Fruit fly (Drosophila melanogaster) whole organism, embryonic: ENCODE data around the gene elgi.

ENCODE experiments used
- Blimp-1 ChIP-seq: fragments of 200-800 bp; sonication (Bioruptor generic); optimal IDR thresholded peaks from 3 replicates; lab custom pipeline; 2018; ENCODE audit warnings: missing biosample characterization, missing genetic modification characterization, mild to moderate bottlenecking, moderate library complexity, missing genetic modification reagents
- CG10274 ChIP-seq: fragments of 200-800 bp; sonication (Bioruptor generic); optimal IDR thresholded peaks from 3 replicates; lab custom pipeline; 2017; ENCODE audit warnings: missing biosample characterization, mild to moderate bottlenecking, missing genetic modification characterization
- CG10654 ChIP-seq: fragments of 200-800 bp; sonication (Bioruptor generic); optimal IDR thresholded peaks from 2 replicates; lab custom pipeline; 2016; ENCODE audit warnings: missing biosample characterization, missing genetic modification characterization
- CG11247 ChIP-seq: fragments of 200-800 bp; sonication (Bioruptor generic); IDR thresholded peaks from 2 replicates; pipeline ENCODE4 v1.3.6; 2022; ENCODE audit warnings: missing biosample characterization, missing genetic modification characterization
- CG11456 ChIP-seq: fragments of 200-800 bp; sonication (Bioruptor generic); IDR thresholded peaks from 3 replicates; pipeline ENCODE4 v1.3.6; 2022; ENCODE audit warnings: missing biosample characterization, missing genetic modification characterization
- CG12155 ChIP-seq: fragments of 200-800 bp; sonication (Bioruptor generic); optimal IDR thresholded peaks from 3 replicates; lab custom pipeline; 2016; ENCODE audit warnings: missing biosample characterization, missing genetic modification characterization
- CG12299 ChIP-seq: fragments of 200-800 bp; sonication (Bioruptor generic); optimal IDR thresholded peaks from 2 replicates; lab custom pipeline; 2018; ENCODE audit warnings: missing biosample characterization, mild to moderate bottlenecking, missing genetic modification characterization
- CG13775 ChIP-seq: fragments of 200-800 bp; sonication (Bioruptor generic); optimal IDR thresholded peaks from 3 replicates; lab custom pipeline; 2017; ENCODE audit warnings: missing biosample characterization, mild to moderate bottlenecking, missing genetic modification characterization
- CG14860 ChIP-seq: fragments of 200-800 bp; sonication (Bioruptor generic); IDR thresholded peaks from 3 replicates; pipeline ENCODE4 v1.3.6; 2022; ENCODE audit warnings: missing biosample characterization, missing genetic modification characterization; ENCODE audit not compliant: partially characterized antibody
- CG15073 ChIP-seq: fragments of 200-800 bp; sonication (Bioruptor generic); optimal IDR thresholded peaks from 2 replicates; lab custom pipeline; 2016; ENCODE audit warnings: missing biosample characterization, missing genetic modification characterization
- CG15269 ChIP-seq: fragments of 200-800 bp; sonication (Bioruptor generic); optimal IDR thresholded peaks from 2 replicates; lab custom pipeline; 2018; ENCODE audit warnings: missing biosample characterization, mild to moderate bottlenecking, missing genetic modification characterization, moderate library complexity
- CG16779 ChIP-seq: fragments of 200-800 bp; sonication (Bioruptor generic); IDR thresholded peaks from 2 replicates; pipeline ENCODE4 v1.3.6; 2022; ENCODE audit warnings: missing biosample characterization, missing genetic modification characterization
- CG2202 ChIP-seq: fragments of 200-800 bp; sonication (Bioruptor generic); optimal IDR thresholded peaks from 2 replicates; lab custom pipeline; 2018; ENCODE audit warnings: missing biosample characterization, mild to moderate bottlenecking, missing genetic modification characterization
- CG31365 ChIP-seq: fragments of 200-800 bp; sonication (Bioruptor generic); optimal IDR thresholded peaks from 2 replicates; lab custom pipeline; 2018; ENCODE audit warnings: missing biosample characterization, mild to moderate bottlenecking, missing genetic modification characterization
- CG4424 ChIP-seq: fragments of 200-800 bp; sonication (Bioruptor generic); optimal IDR thresholded peaks from 3 replicates; lab custom pipeline; 2016; ENCODE audit warnings: missing biosample characterization, missing genetic modification characterization
- CG5180 ChIP-seq: fragments of 200-800 bp; sonication (Bioruptor generic); optimal IDR thresholded peaks from 3 replicates; lab custom pipeline; 2017; ENCODE audit warnings: missing biosample characterization, missing genetic modification characterization, mild to moderate bottlenecking, moderate library complexity, missing genetic modification reagents
- CG7271 ChIP-seq: fragments of 200-800 bp; sonication (Bioruptor generic); optimal IDR thresholded peaks from 2 replicates; lab custom pipeline; 2018; ENCODE audit warnings: missing biosample characterization, mild to moderate bottlenecking, missing genetic modification characterization, moderate library complexity
- CG7963 ChIP-seq: fragments of 200-800 bp; sonication (Bioruptor generic); IDR thresholded peaks from 3 replicates; pipeline ENCODE4 v1.3.6; 2022; ENCODE audit warnings: missing biosample characterization, missing genetic modification characterization; ENCODE audit not compliant: partially characterized antibody
- CG8089 ChIP-seq: fragments of 200-800 bp; sonication (Bioruptor generic); optimal IDR thresholded peaks from 3 replicates; lab custom pipeline; 2016; ENCODE audit warnings: missing biosample characterization, missing genetic modification characterization
- CG9932 ChIP-seq: fragments of 200-800 bp; sonication (Bioruptor generic); IDR thresholded peaks from 2 replicates; pipeline ENCODE4 v1.3.6; 2022; ENCODE audit warnings: missing biosample characterization, missing genetic modification characterization
- CkIIα-i1 ChIP-seq: fragments of 200-800 bp; sonication (Bioruptor generic); IDR thresholded peaks from 2 replicates; pipeline ENCODE4 v1.3.6; 2022; ENCODE audit warnings: missing biosample characterization, missing genetic modification characterization
- Ets65A ChIP-seq: fragments of 200-800 bp; sonication (Bioruptor generic); peaks from one replicate; lab custom pipeline; 2016; ENCODE audit warnings: missing biosample characterization, missing genetic modification characterization
- Fer3 ChIP-seq: fragments of 200-800 bp; sonication (Bioruptor generic); optimal IDR thresholded peaks from 2 replicates; lab custom pipeline; 2018; ENCODE audit warnings: missing biosample characterization, mild to moderate bottlenecking, missing genetic modification characterization, moderate library complexity
- Lim3 ChIP-seq: fragments of 200-800 bp; sonication (Bioruptor generic); IDR thresholded peaks from 2 replicates; pipeline ENCODE4 v1.3.6; 2022; ENCODE audit warnings: missing biosample characterization, missing genetic modification characterization
- MTF-1 ChIP-seq: fragments of 200-800 bp; sonication (Bioruptor generic); optimal IDR thresholded peaks from 2 replicates; lab custom pipeline; 2018; ENCODE audit warnings: missing biosample characterization, mild to moderate bottlenecking, missing genetic modification characterization, borderline replicate concordance
- Meics ChIP-seq: fragments of 200-800 bp; sonication (Bioruptor generic); optimal IDR thresholded peaks from 2 replicates; lab custom pipeline; 2017; ENCODE audit warnings: missing biosample characterization, mild to moderate bottlenecking, missing genetic modification characterization
- Nf-YC ChIP-seq: fragments of 200-800 bp; optimal IDR thresholded peaks from 3 replicates; lab custom pipeline; 2019; ENCODE audit warnings: missing biosample characterization, mild to moderate bottlenecking, missing genetic modification characterization, moderate library complexity
- Oli ChIP-seq: fragments of 200-800 bp; sonication (Bioruptor generic); optimal IDR thresholded peaks from 2 replicates; lab custom pipeline; 2018; ENCODE audit warnings: missing biosample characterization, mild to moderate bottlenecking, missing genetic modification characterization, moderate library complexity
- Sox100B ChIP-seq: fragments of 200-800 bp; sonication (Bioruptor generic); optimal IDR thresholded peaks from 3 replicates; lab custom pipeline; 2018; ENCODE audit warnings: missing biosample characterization, mild to moderate bottlenecking, missing genetic modification characterization
- Sry-β ChIP-seq: fragments of 200-800 bp; sonication (Bioruptor generic); optimal IDR thresholded peaks from 2 replicates; lab custom pipeline; 2018; ENCODE audit warnings: missing biosample characterization, mild to moderate bottlenecking, missing genetic modification characterization, moderate library complexity
- Ssrp ChIP-seq: fragments of 200-800 bp; sonication (Bioruptor generic); optimal IDR thresholded peaks from 2 replicates; lab custom pipeline; 2018; ENCODE audit warnings: missing biosample characterization, mild to moderate bottlenecking, missing genetic modification characterization, moderate library complexity
- Stat92E ChIP-seq, 3 experiments: fragments of >200 bp in 2 of 3; fragments of 200-800 bp in 1 of 3; sonication (Bioruptor generic) in 1 of 3; optimal IDR thresholded peaks; 2 replicates each; lab custom pipeline; 2017 to 2019; ENCODE audit warnings: missing biosample characterization in 3 of 3, missing genetic modification characterization in 3 of 3, mild to moderate bottlenecking in 1 of 3, moderate library complexity in 1 of 3
- ab ChIP-seq: fragments of 200-800 bp; sonication (Bioruptor generic); optimal IDR thresholded peaks from 2 replicates; lab custom pipeline; 2016; ENCODE audit warnings: missing biosample characterization, missing genetic modification characterization
- bcd ChIP-seq: fragments of 200-800 bp; sonication (Bioruptor generic); optimal IDR thresholded peaks from 2 replicates; lab custom pipeline; 2017; ENCODE audit warnings: missing biosample characterization, mild to moderate bottlenecking, missing genetic modification characterization
- crp ChIP-seq, 2 experiments: fragments of 200-800 bp; sonication (Bioruptor generic); optimal IDR thresholded peaks; 2 replicates in 1 of 2; 3 replicates in 1 of 2; lab custom pipeline; 2017; ENCODE audit warnings: missing biosample characterization in 2 of 2, missing genetic modification characterization in 2 of 2, mild to moderate bottlenecking in 1 of 2, moderate library complexity in 1 of 2
- gsb ChIP-seq: fragments of 200-800 bp; sonication (Bioruptor generic); IDR thresholded peaks from 2 replicates; pipeline ENCODE4 v1.3.6; 2022; ENCODE audit warnings: missing biosample characterization, missing genetic modification characterization
- klu ChIP-seq: fragments of 200-800 bp; sonication (Bioruptor generic); IDR thresholded peaks from 2 replicates; pipeline ENCODE4 v1.3.6; 2022; ENCODE audit warnings: missing biosample characterization, missing genetic modification characterization
- kni ChIP-seq: fragments of 200-800 bp; sonication (Bioruptor generic); optimal IDR thresholded peaks from 3 replicates; lab custom pipeline; 2017; ENCODE audit warnings: mild to moderate bottlenecking, missing biosample characterization, missing genetic modification reagents, missing genetic modification characterization
- mld ChIP-seq: fragments of 200-800 bp; sonication (Bioruptor generic); IDR thresholded peaks from 3 replicates; pipeline ENCODE4 v1.3.6; 2022; ENCODE audit warnings: missing biosample characterization, missing genetic modification characterization; ENCODE audit not compliant: partially characterized antibody
- phol ChIP-seq: fragments of 200-800 bp; sonication (Bioruptor generic); optimal IDR thresholded peaks from 3 replicates; lab custom pipeline; 2018; ENCODE audit warnings: missing biosample characterization, mild to moderate bottlenecking, missing genetic modification characterization, moderate library complexity
- prd ChIP-seq, 3 experiments: fragments of >200 bp in 2 of 3; fragments of 200-800 bp in 1 of 3; sonication (Bioruptor generic) in 1 of 3; optimal IDR thresholded peaks in 2 of 3; IDR thresholded peaks in 1 of 3; 2 replicates in 2 of 3; 3 replicates in 1 of 3; pipeline versions ENCODE4 v1.3.6 to Lab custom; 2017 to 2022; ENCODE audit warnings: missing biosample characterization in 1 of 3, missing genetic modification characterization in 1 of 3
- repo ChIP-seq: fragments of 200-800 bp; sonication (Bioruptor generic); optimal IDR thresholded peaks from 2 replicates; lab custom pipeline; 2016; ENCODE audit warnings: missing biosample characterization, missing genetic modification characterization
- ro ChIP-seq: fragments of 200-800 bp; sonication (Bioruptor generic); IDR thresholded peaks from 2 replicates; pipeline ENCODE4 v1.3.6; 2022; ENCODE audit warnings: missing biosample characterization, missing genetic modification characterization
- sens ChIP-seq: fragments of 200-800 bp; sonication (Bioruptor generic); peaks from one replicate; lab custom pipeline; 2016; ENCODE audit warnings: missing biosample characterization, missing genetic modification characterization
- shn ChIP-seq: fragments of 200-800 bp; sonication (Bioruptor generic); optimal IDR thresholded peaks from 3 replicates; lab custom pipeline; 2016; ENCODE audit warnings: missing biosample characterization, missing genetic modification characterization
- slou ChIP-seq: fragments of 200-800 bp; sonication (Bioruptor generic); optimal IDR thresholded peaks from 3 replicates; lab custom pipeline; 2016; ENCODE audit warnings: missing biosample characterization, missing genetic modification characterization
- stc ChIP-seq: fragments of 200-800 bp; sonication (Bioruptor generic); IDR thresholded peaks from 2 replicates; pipeline ENCODE4 v1.3.6; 2022; ENCODE audit warnings: missing biosample characterization, missing genetic modification characterization
- twi ChIP-seq: fragments of 200-800 bp; optimal IDR thresholded peaks from 2 replicates; lab custom pipeline; 2019; ENCODE audit warnings: missing biosample characterization, mild to moderate bottlenecking, missing genetic modification characterization, moderate library complexity
- tx ChIP-seq: fragments of 200-800 bp; sonication (Bioruptor generic); optimal IDR thresholded peaks from 2 replicates; lab custom pipeline; 2016; ENCODE audit warnings: missing biosample characterization, missing genetic modification characterization

elgi gene

dm6 chr3L:16001164-16001679, 44.9 kb downstream of the elgi start:
- peak; percentile 85 for TF ChIP-seq CG9932 (GFP tag; lab: Robert Waterston, UW)
- peak; percentile 68 for TF ChIP-seq CG12299 (tag; lab: Kevin White, UChicago)
- peak; percentile 23 for TF ChIP-seq ab (GFP tag; lab: Kevin White, UChicago)
- TF ChIP-seq sens (GFP tag; lab: Kevin White, UChicago): peak; percentile 75
- no peak for TF ChIP-seq CG16779 (GFP tag; lab: Robert Waterston, UW)
- TF ChIP-seq tx (GFP tag; lab: Kevin White, UChicago): peak; percentile 74
- TF ChIP-seq CG13775: peak; percentile 74
- TF ChIP-seq MTF-1 (GFP tag; lab: Kevin White, UChicago): no peak
- TF ChIP-seq Oli (tag; lab: Kevin White, UChicago): peak; percentile 81
- TF ChIP-seq bcd (GFP tag; lab: Kevin White, UChicago): peak; percentile 84
- TF ChIP-seq Ssrp: peak; percentile 41
- peak; percentile 39 for TF ChIP-seq slou (GFP tag; lab: Kevin White, UChicago)
- TF ChIP-seq Sox100B (GFP tag; lab: Kevin White, UChicago): peak; percentile 49
- no peak for TF ChIP-seq prd (optimal IDR thresholded peaks at IDR 0.05; lab: Kevin White, UChicago)
- peak; percentile 61 for TF ChIP-seq prd (GFP tag; IDR thresholded peaks at IDR 0.05; lab: Robert Waterston, UW)
- TF ChIP-seq Nf-YC (tag; lab: Kevin White, UChicago): peak; percentile 72
- no peak for TF ChIP-seq CkIIα-i1 (GFP tag; lab: Robert Waterston, UW)
- TF ChIP-seq CG5180 (GFP tag; lab: Kevin White, UChicago): peak; percentile 35
- peak; percentile 84 for TF ChIP-seq Meics (GFP tag; lab: Kevin White, UChicago)
- TF ChIP-seq CG31365 (tag; lab: Kevin White, UChicago): peak; percentile 45
- no peak for TF ChIP-seq CG14860 (GFP tag; lab: Robert Waterston, UW)
- TF ChIP-seq Lim3: no peak
- TF ChIP-seq twi (tag; lab: Kevin White, UChicago): peak; percentile 14
- TF ChIP-seq CG7963 (GFP tag; lab: Robert Waterston, UW): no peak
- peak; percentile 64 for TF ChIP-seq phol (tag; lab: Kevin White, UChicago)
- no peak; the same call in 2 of the 3 replicates for TF ChIP-seq CG11456 (GFP tag; lab: Robert Waterston, UW)
- TF ChIP-seq CG11247: peak; percentile 68
- TF ChIP-seq Fer3: peak; percentile 85
- no peak for TF ChIP-seq kni
- peak; percentile 76 for TF ChIP-seq CG12155 (GFP tag; lab: Kevin White, UChicago)
- peak in 1 of 2 experiments; percentile 59 for TF ChIP-seq crp (GFP tag; optimal IDR thresholded peaks at IDR 0.05; lab: Kevin White, UChicago)
- no peak for TF ChIP-seq Sry-β (GFP tag; lab: Kevin White, UChicago)
- peak; percentile 52 for TF ChIP-seq Blimp-1 (GFP tag; lab: Kevin White, UChicago)
- TF ChIP-seq CG7271 (tag; lab: Kevin White, UChicago): no peak
- TF ChIP-seq CG10654: no peak
- TF ChIP-seq CG15269 (tag; lab: Kevin White, UChicago): peak; percentile 90
- peak; percentile 65; the same call in 1 of the 2 replicates for TF ChIP-seq klu
- no peak for TF ChIP-seq Ets65A
- TF ChIP-seq mld (GFP tag; lab: Robert Waterston, UW): no peak
- peak; percentile 45 for TF ChIP-seq CG4424 (GFP tag; lab: Kevin White, UChicago)
- no peak for TF ChIP-seq Stat92E (GFP tag; optimal IDR thresholded peaks at IDR 0.05; lab: Kevin White, UChicago)
- peak; percentile 58 for TF ChIP-seq gsb
- no peak for TF ChIP-seq ro (GFP tag; lab: Robert Waterston, UW)
- TF ChIP-seq CG10274 (GFP tag; lab: Kevin White, UChicago): peak; percentile 33
- TF ChIP-seq CG2202 (tag; lab: Kevin White, UChicago): no peak
- peak; percentile 7 for TF ChIP-seq CG8089 (GFP tag; lab: Kevin White, UChicago)
- no peak for TF ChIP-seq CG15073 (GFP tag; lab: Kevin White, UChicago)
- TF ChIP-seq stc (GFP tag; lab: Robert Waterston, UW): peak; percentile 66
- peak; percentile 71 for TF ChIP-seq repo (GFP tag; lab: Kevin White, UChicago)
- TF ChIP-seq shn (GFP tag; lab: Kevin White, UChicago): peak; percentile 77
